ENCODE assay signal across 1 fruit fly cellular context in the genomic region with DNA sequence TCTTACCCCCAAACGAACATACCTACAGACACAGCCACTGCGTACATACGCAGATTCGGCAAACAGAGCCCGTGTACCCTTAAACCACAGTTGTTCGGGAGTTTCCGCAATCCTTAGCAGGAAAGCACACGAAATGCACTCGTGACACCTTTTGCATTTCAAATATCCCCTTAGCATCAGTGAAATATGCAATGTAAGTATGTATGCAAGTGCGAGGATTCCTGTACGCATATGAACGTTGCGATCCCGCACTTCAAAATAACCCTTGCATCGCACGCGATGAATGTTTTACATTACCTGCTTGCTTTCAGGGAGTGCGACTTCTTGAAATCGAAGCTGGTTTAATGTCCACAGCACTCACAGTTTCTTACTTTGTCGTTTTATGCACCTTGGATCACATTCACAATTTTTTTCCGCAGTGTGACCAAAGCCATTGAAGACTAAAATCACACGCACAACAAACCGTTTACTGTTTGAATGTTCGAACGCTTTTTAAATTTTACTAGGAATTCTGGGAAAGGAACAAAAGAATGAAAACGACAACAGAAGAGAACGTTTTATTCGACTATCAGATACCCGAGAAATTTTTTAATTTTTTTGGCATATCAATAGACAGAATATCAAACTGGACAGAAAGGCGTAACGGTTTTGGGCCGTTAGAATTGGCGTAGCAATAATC.
A peak's percentile ranks its signal among the peaks of the same experiment; 100 is the strongest.
TF ChIP-seq lines count a peak whose summit lies in the region.

Gene Mkrn1 (minus strand): TSS at position 444 of the 679 bp plus-strand sequence.

TF ChIP-seq in whole organism, embryonic, 481 proteins besides CTCF, POLR2A, EP300 and RAD21 (continued from another document):
- peak; percentile 41; the same call in 1 of the 2 replicates for TF ChIP-seq unc-4 (GFP tag; IDR thresholded peaks at IDR 0.05; lab: Robert Waterston, UW; ENCODE audit: partially characterized antibody)
- TF ChIP-seq CG2889 (GFP tag; IDR thresholded peaks at IDR 0.05; lab: Robert Waterston, UW): no peak
- peak; percentile 67 for TF ChIP-seq D (optimal IDR thresholded peaks at IDR 0.05; lab: Kevin White, UChicago)
- TF ChIP-seq D (GFP tag; optimal IDR thresholded peaks at IDR 0.05; lab: Kevin White, UChicago): no peak
- peak; percentile 78 for TF ChIP-seq mld (GFP tag; IDR thresholded peaks at IDR 0.05; lab: Robert Waterston, UW; ENCODE audit: partially characterized antibody)
- no peak for TF ChIP-seq gem (tag; optimal IDR thresholded peaks at IDR 0.05; lab: Kevin White, UChicago)
- TF ChIP-seq gsb (GFP tag; IDR thresholded peaks at IDR 0.05; lab: Robert Waterston, UW): no peak
- peak; percentile 44 for TF ChIP-seq E2f2 (GFP tag; IDR thresholded peaks at IDR 0.05; lab: Robert Waterston, UW)
- TF ChIP-seq CG10321 (GFP tag; IDR thresholded peaks at IDR 0.05; lab: Robert Waterston, UW): no peak
- 0 out of 2 replicates have a peak, but pooled peaks have one; percentile 22 for TF ChIP-seq hbn (GFP tag; IDR thresholded peaks at IDR 0.05; lab: Robert Waterston, UW; ENCODE audit: partially characterized antibody)
- peak; percentile 35 for TF ChIP-seq gro (GFP tag; optimal IDR thresholded peaks at IDR 0.05; lab: Kevin White, UChicago)
- peak in 1 of 2 experiments; percentile 1 for TF ChIP-seq crp (GFP tag; optimal IDR thresholded peaks at IDR 0.05; lab: Kevin White, UChicago)
- TF ChIP-seq ken (GFP tag; IDR thresholded peaks at IDR 0.05; lab: Robert Waterston, UW): no peak
- TF ChIP-seq CG7963 (GFP tag; IDR thresholded peaks at IDR 0.05; lab: Robert Waterston, UW; ENCODE audit: partially characterized antibody): peak; percentile 90
- TF ChIP-seq Opbp (GFP tag; IDR thresholded peaks at IDR 0.05; lab: Robert Waterston, UW; ENCODE audit: partially characterized antibody): peak; percentile 79
- peak; percentile 81 for TF ChIP-seq CG9797 (GFP tag; optimal IDR thresholded peaks at IDR 0.05; lab: Kevin White, UChicago)
- TF ChIP-seq Lhr (GFP tag; optimal IDR thresholded peaks at IDR 0.05; lab: Kevin White, UChicago): peak; percentile 70
- TF ChIP-seq z (GFP tag; IDR thresholded peaks at IDR 0.05; lab: Robert Waterston, UW): no peak
- peak; percentile 13 for TF ChIP-seq phol (tag; optimal IDR thresholded peaks at IDR 0.05; lab: Kevin White, UChicago)
- peak; percentile 76 for TF ChIP-seq Scr (GFP tag; IDR thresholded peaks at IDR 0.05; lab: Robert Waterston, UW; ENCODE audit: partially characterized antibody)
- no peak for TF ChIP-seq dati (GFP tag; IDR thresholded peaks at IDR 0.05; lab: Robert Waterston, UW)
- TF ChIP-seq Eip74EF (GFP tag; optimal IDR thresholded peaks at IDR 0.05; lab: Kevin White, UChicago): no peak
- no peak for TF ChIP-seq Hand (GFP tag; optimal IDR thresholded peaks at IDR 0.05; lab: Kevin White, UChicago)
- TF ChIP-seq CG14860 (GFP tag; IDR thresholded peaks at IDR 0.05; lab: Robert Waterston, UW; ENCODE audit: partially characterized antibody): peak; percentile 97
- TF ChIP-seq pfk (GFP tag; optimal IDR thresholded peaks at IDR 0.05; lab: Kevin White, UChicago): peak; percentile 94
- TF ChIP-seq al (GFP tag; IDR thresholded peaks at IDR 0.05; lab: Robert Waterston, UW): no peak
- TF ChIP-seq sna (GFP tag; IDR thresholded peaks at IDR 0.05; lab: Robert Waterston, UW; ENCODE audit: partially characterized antibody): peak; percentile 69
- TF ChIP-seq Pdp1 (GFP tag; optimal IDR thresholded peaks at IDR 0.05; lab: Kevin White, UChicago): peak in 1 of 2 experiments; percentile 21
- TF ChIP-seq CG2116 (GFP tag; optimal IDR thresholded peaks at IDR 0.05; lab: Kevin White, UChicago): peak; percentile 9
- no peak for TF ChIP-seq CG6272 (GFP tag; IDR thresholded peaks at IDR 0.05; lab: Robert Waterston, UW)
- TF ChIP-seq YL-1 (GFP tag; optimal IDR thresholded peaks at IDR 0.05; lab: Kevin White, UChicago): peak; percentile 60
- peak; percentile 62; the same call in 2 of the 3 replicates for TF ChIP-seq CG34224 (GFP tag; IDR thresholded peaks at IDR 0.05; lab: Robert Waterston, UW; ENCODE audit: partially characterized antibody)
- TF ChIP-seq Sry-δ (GFP tag; optimal IDR thresholded peaks at IDR 0.05; lab: Kevin White, UChicago): peak; percentile 46
- TF ChIP-seq CG8924 (tag; optimal IDR thresholded peaks at IDR 0.05; lab: Kevin White, UChicago): no peak
- no peak for TF ChIP-seq CG12104 (GFP tag; optimal IDR thresholded peaks at IDR 0.05; lab: Kevin White, UChicago)
- peak; percentile 80 for TF ChIP-seq CG8290 (GFP tag; optimal IDR thresholded peaks at IDR 0.05; lab: Kevin White, UChicago)
- TF ChIP-seq CG8290 (tag; optimal IDR thresholded peaks at IDR 0.05; lab: Kevin White, UChicago): no peak
- TF ChIP-seq CG2712 (tag; optimal IDR thresholded peaks at IDR 0.05; lab: Kevin White, UChicago): peak; percentile 65
- TF ChIP-seq CG16813 (GFP tag; IDR thresholded peaks at IDR 0.05; lab: Robert Waterston, UW; ENCODE audit: partially characterized antibody): peak; percentile 94
- no peak for TF ChIP-seq trh (GFP tag; optimal IDR thresholded peaks at IDR 0.05; lab: Kevin White, UChicago)
- TF ChIP-seq Fer2 (tag; optimal IDR thresholded peaks at IDR 0.05; lab: Kevin White, UChicago): no peak
- TF ChIP-seq CG11723 (GFP tag; optimal IDR thresholded peaks at IDR 0.05; lab: Kevin White, UChicago): no peak
- peak; percentile 51; the same call in 1 of the 2 replicates for TF ChIP-seq CG42726 (GFP tag; IDR thresholded peaks at IDR 0.05; lab: Robert Waterston, UW; ENCODE audit: partially characterized antibody)
- TF ChIP-seq wor (GFP tag; IDR thresholded peaks at IDR 0.05; lab: Robert Waterston, UW): no peak
- no peak for TF ChIP-seq CG11696 (GFP tag; IDR thresholded peaks at IDR 0.05; lab: Robert Waterston, UW)
- TF ChIP-seq CG10431 (GFP tag; optimal IDR thresholded peaks at IDR 0.05; lab: Kevin White, UChicago): peak; percentile 2
- peak; percentile 31 for TF ChIP-seq Ets97D (GFP tag; optimal IDR thresholded peaks at IDR 0.05; lab: Kevin White, UChicago)
- TF ChIP-seq Rfx (GFP tag; IDR thresholded peaks at IDR 0.05; lab: Robert Waterston, UW): no peak
- TF ChIP-seq chinmo (GFP tag; IDR thresholded peaks at IDR 0.05; lab: Robert Waterston, UW; ENCODE audit: partially characterized antibody): 0 out of 4 replicates have a peak, but pooled peaks have one; percentile 71
- TF ChIP-seq Atf6 (GFP tag; IDR thresholded peaks at IDR 0.05; lab: Robert Waterston, UW): no peak
- no peak for TF ChIP-seq CG13424 (tag; optimal IDR thresholded peaks at IDR 0.05; lab: Kevin White, UChicago)
- no peak for TF ChIP-seq CG31365 (tag; optimal IDR thresholded peaks at IDR 0.05; lab: Kevin White, UChicago)
- TF ChIP-seq Rx (GFP tag; IDR thresholded peaks at IDR 0.05; lab: Robert Waterston, UW): no peak
- TF ChIP-seq MBD-R2 (GFP tag; IDR thresholded peaks at IDR 0.05; lab: Robert Waterston, UW): peak; percentile 65
- TF ChIP-seq BEAF-32 (GFP tag; optimal IDR thresholded peaks at IDR 0.05; lab: Kevin White, UChicago): peak; percentile 53
- TF ChIP-seq peb (GFP tag; IDR thresholded peaks at IDR 0.05; lab: Robert Waterston, UW): no peak
- peak; percentile 44 for TF ChIP-seq HmgD (GFP tag; optimal IDR thresholded peaks at IDR 0.05; lab: Kevin White, UChicago)
- peak; percentile 44 for TF ChIP-seq CG14710 (tag; optimal IDR thresholded peaks at IDR 0.05; lab: Kevin White, UChicago)
- TF ChIP-seq D19B (GFP tag; optimal IDR thresholded peaks at IDR 0.05; lab: Kevin White, UChicago): peak; percentile 88
- TF ChIP-seq chn (GFP tag; optimal IDR thresholded peaks at IDR 0.05; lab: Kevin White, UChicago): no peak
- peak; percentile 36 for TF ChIP-seq HmgZ (tag; optimal IDR thresholded peaks at IDR 0.05; lab: Kevin White, UChicago)
- no peak for TF ChIP-seq Six4 (GFP tag; optimal IDR thresholded peaks at IDR 0.05; lab: Kevin White, UChicago)
- no peak for TF ChIP-seq Ravus (GFP tag; IDR thresholded peaks at IDR 0.05; lab: Robert Waterston, UW)
- TF ChIP-seq Dp (GFP tag; optimal IDR thresholded peaks at IDR 0.05; lab: Kevin White, UChicago): peak; percentile 38
- peak; percentile 1 for TF ChIP-seq wek (GFP tag; optimal IDR thresholded peaks at IDR 0.05; lab: Kevin White, UChicago)
- TF ChIP-seq knrl (GFP tag; IDR thresholded peaks at IDR 0.05; lab: Robert Waterston, UW; ENCODE audit: partially characterized antibody): peak; percentile 58; the same call in 2 of the 3 replicates
- TF ChIP-seq tna (GFP tag; IDR thresholded peaks at IDR 0.05; lab: Robert Waterston, UW; ENCODE audit: partially characterized antibody): peak; percentile 94
- TF ChIP-seq lmd (GFP tag; IDR thresholded peaks at IDR 0.05; lab: Robert Waterston, UW): no peak
- TF ChIP-seq B-H2 (GFP tag; optimal IDR thresholded peaks at IDR 0.05; lab: Kevin White, UChicago): no peak
- no peak for TF ChIP-seq CG2129 (GFP tag; IDR thresholded peaks at IDR 0.05; lab: Robert Waterston, UW; ENCODE audit: partially characterized antibody)
- TF ChIP-seq inv (GFP tag; IDR thresholded peaks at IDR 0.05; lab: Robert Waterston, UW; ENCODE audit: partially characterized antibody): peak; percentile 58; the same call in 1 of the 2 replicates
- TF ChIP-seq NC2α (GFP tag; optimal IDR thresholded peaks at IDR 0.05; lab: Kevin White, UChicago): no peak
- TF ChIP-seq CHES-1-like (GFP tag; optimal IDR thresholded peaks at IDR 0.05; lab: Kevin White, UChicago): peak; percentile 31
- TF ChIP-seq CG34376 (GFP tag; optimal IDR thresholded peaks at IDR 0.05; lab: Kevin White, UChicago): peak; percentile 5
- peak; percentile 84 for TF ChIP-seq Bgb (GFP tag; IDR thresholded peaks at IDR 0.05; lab: Robert Waterston, UW; ENCODE audit: partially characterized antibody)
- TF ChIP-seq stwl (tag; optimal IDR thresholded peaks at IDR 0.05; lab: Kevin White, UChicago): peak; percentile 78
- peak; percentile 33 for TF ChIP-seq nmo (GFP tag; optimal IDR thresholded peaks at IDR 0.05; lab: Kevin White, UChicago)
- TF ChIP-seq CG4617 (GFP tag; optimal IDR thresholded peaks at IDR 0.05; lab: Kevin White, UChicago; ENCODE audit: borderline replicate concordance): peak; percentile 96
- TF ChIP-seq gfzf (GFP tag; optimal IDR thresholded peaks at IDR 0.05; lab: Kevin White, UChicago): peak; percentile 91
- TF ChIP-seq CG13775 (GFP tag; optimal IDR thresholded peaks at IDR 0.05; lab: Kevin White, UChicago): no peak
- peak; percentile 89 for TF ChIP-seq nerfin-1 (tag; optimal IDR thresholded peaks at IDR 0.05; lab: Kevin White, UChicago)
- TF ChIP-seq pzg (GFP tag; optimal IDR thresholded peaks at IDR 0.05; lab: Kevin White, UChicago): peak; percentile 72
- no peak for TF ChIP-seq CG18011 (GFP tag; optimal IDR thresholded peaks at IDR 0.05; lab: Kevin White, UChicago)
- peak; percentile 88 for TF ChIP-seq nerfin-2 (GFP tag; IDR thresholded peaks at IDR 0.05; lab: Robert Waterston, UW; ENCODE audit: partially characterized antibody)
- TF ChIP-seq CG3995 (GFP tag; optimal IDR thresholded peaks at IDR 0.05; lab: Kevin White, UChicago): peak; percentile 43
- peak; percentile 63; the same call in 3 of the 4 replicates for TF ChIP-seq Dll (GFP tag; IDR thresholded peaks at IDR 0.05; lab: Robert Waterston, UW; ENCODE audit: partially characterized antibody)
- TF ChIP-seq vnd (GFP tag; IDR thresholded peaks at IDR 0.05; lab: Robert Waterston, UW; ENCODE audit: partially characterized antibody): peak; percentile 83
- peak; percentile 52; the same call in 2 of the 3 replicates for TF ChIP-seq row (GFP tag; IDR thresholded peaks at IDR 0.05; lab: Robert Waterston, UW)
- peak; percentile 29; the same call in 1 of the 3 replicates for TF ChIP-seq Doc3 (GFP tag; IDR thresholded peaks at IDR 0.05; lab: Robert Waterston, UW; ENCODE audit: partially characterized antibody)
- peak; percentile 41 for TF ChIP-seq nom (GFP tag; optimal IDR thresholded peaks at IDR 0.05; lab: Kevin White, UChicago)
- TF ChIP-seq ci (GFP tag; IDR thresholded peaks at IDR 0.05; lab: Robert Waterston, UW): no peak
- peak; percentile 97 for TF ChIP-seq HLH4C (GFP tag; IDR thresholded peaks at IDR 0.05; lab: Robert Waterston, UW; ENCODE audit: partially characterized antibody)
- TF ChIP-seq hb (GFP tag; IDR thresholded peaks at IDR 0.05; lab: Robert Waterston, UW; ENCODE audit: partially characterized antibody): peak; percentile 90
- TF ChIP-seq trem (tag; optimal IDR thresholded peaks at IDR 0.05; lab: Kevin White, UChicago): peak; percentile 53
- peak; percentile 47 for TF ChIP-seq CG10267 (tag; optimal IDR thresholded peaks at IDR 0.05; lab: Kevin White, UChicago)
- peak; percentile 44 for TF ChIP-seq D19A (tag; optimal IDR thresholded peaks at IDR 0.05; lab: Kevin White, UChicago)
- TF ChIP-seq ems (GFP tag; optimal IDR thresholded peaks at IDR 0.05; lab: Kevin White, UChicago): no peak
